Worm (Caenorhabditis elegans) whole organism, L2 larva: ENCODE results near the gene nhr-202.
A peak's percentile ranks its signal among the peaks of the same experiment; 100 is the strongest.

ENCODE experiments used
- C34F6.9 ChIP-seq: fragments of 150-350 bp; optimal IDR thresholded peaks from 2 replicates; lab custom pipeline; 2014; ENCODE audit warnings: missing biosample characterization, missing genetic modification characterization
- F13H6.1 ChIP-seq: sonication (generic microtip); optimal IDR thresholded peaks from 2 replicates; lab custom pipeline; 2016; ENCODE audit warnings: missing genetic modification characterization, missing compliant biosample characterization
- Y55F3AM.14 ChIP-seq: fragments of 200-800 bp; sonication (Bioruptor generic); optimal IDR thresholded peaks from 2 replicates; lab custom pipeline; 2018; ENCODE audit warnings: mild to moderate bottlenecking, missing genetic modification characterization, missing compliant biosample characterization
- alr-1 ChIP-seq: fragments of 150-350 bp; optimal IDR thresholded peaks from 2 replicates; lab custom pipeline; 2014; ENCODE audit warnings: missing biosample characterization, missing genetic modification characterization
- aly-2 ChIP-seq: fragments of 150-350 bp; optimal IDR thresholded peaks from 2 replicates; lab custom pipeline; 2014; ENCODE audit warnings: missing biosample characterization, missing genetic modification characterization
- ama-1 ChIP-seq: fragments of 150-350 bp; optimal IDR thresholded peaks from 2 replicates; lab custom pipeline; 2018; ENCODE audit warnings: inconsistent platforms
- blmp-1 ChIP-seq: sonication (generic microtip); optimal IDR thresholded peaks from 2 replicates; lab custom pipeline; 2017; ENCODE audit warnings: missing genetic modification characterization, mild to moderate bottlenecking, missing compliant biosample characterization, antibody characterized with exemption, moderate library complexity; ENCODE audit not compliant: insufficient read depth
- ceh-82 ChIP-seq: fragments of 150-350 bp; optimal IDR thresholded peaks from 2 replicates; lab custom pipeline; 2014; ENCODE audit warnings: missing biosample characterization, missing genetic modification characterization
- crh-2 ChIP-seq: sonication (generic microtip); optimal IDR thresholded peaks from 2 replicates; lab custom pipeline; 2017; ENCODE audit warnings: missing biosample characterization, missing genetic modification characterization
- egl-27 ChIP-seq: sonication (generic microtip); optimal IDR thresholded peaks from 3 replicates; lab custom pipeline; 2017; ENCODE audit warnings: missing biosample characterization, missing genetic modification reagents, missing genetic modification characterization
- elt-1 ChIP-seq: fragments of 150-350 bp; optimal IDR thresholded peaks from 2 replicates; lab custom pipeline; 2014; ENCODE audit warnings: missing biosample characterization, missing genetic modification characterization
- elt-3 ChIP-seq: sonication (generic microtip); optimal IDR thresholded peaks from 2 replicates; lab custom pipeline; 2017; ENCODE audit warnings: missing biosample characterization, missing genetic modification characterization
- fos-1 ChIP-seq: fragments of 150-350 bp; optimal IDR thresholded peaks from 2 replicates; lab custom pipeline; 2014; ENCODE audit warnings: missing biosample characterization, missing genetic modification characterization
- gmeb-1 ChIP-seq: fragments of 150-350 bp; optimal IDR thresholded peaks from 2 replicates; lab custom pipeline; 2014; ENCODE audit warnings: missing biosample characterization, missing genetic modification characterization
- lin-13 ChIP-seq: fragments of 150-350 bp; optimal IDR thresholded peaks from 2 replicates; lab custom pipeline; 2014; ENCODE audit warnings: missing biosample characterization, missing genetic modification reagents, missing genetic modification characterization
- lin-39 ChIP-seq: fragments of 150-350 bp; optimal IDR thresholded peaks from 2 replicates; lab custom pipeline; 2014; ENCODE audit warnings: missing biosample characterization, missing genetic modification reagents, missing genetic modification characterization
- mab-5 ChIP-seq: fragments of 150-350 bp; optimal IDR thresholded peaks from 2 replicates; lab custom pipeline; 2014; ENCODE audit warnings: missing biosample characterization, missing genetic modification characterization
- mbf-1 ChIP-seq: sonication (generic microtip); optimal IDR thresholded peaks from 2 replicates; lab custom pipeline; 2017; ENCODE audit warnings: missing biosample characterization, missing genetic modification characterization
- mdl-1 ChIP-seq, 2 experiments: fragments of 150-350 bp in 1 of 2; sonication (generic microtip) in 1 of 2; optimal IDR thresholded peaks; 2 replicates each; lab custom pipeline; 2017; ENCODE audit warnings: missing biosample characterization in 2 of 2, missing genetic modification characterization in 2 of 2
- nhr-11 ChIP-seq: fragments of 150-350 bp; optimal IDR thresholded peaks from 2 replicates; lab custom pipeline; 2014; ENCODE audit warnings: missing biosample characterization, missing genetic modification characterization
- nhr-21 ChIP-seq: fragments of 150-350 bp; optimal IDR thresholded peaks from 2 replicates; lab custom pipeline; 2014; ENCODE audit warnings: missing biosample characterization, missing genetic modification characterization
- nhr-23 ChIP-seq: fragments of 150-350 bp; optimal IDR thresholded peaks from 2 replicates; lab custom pipeline; 2014; ENCODE audit warnings: missing biosample characterization, missing genetic modification reagents, missing genetic modification characterization
- nhr-6 ChIP-seq: fragments of 150-350 bp; optimal IDR thresholded peaks from 2 replicates; lab custom pipeline; 2014; ENCODE audit warnings: missing biosample characterization, missing genetic modification characterization
- skn-1 ChIP-seq: sonication (generic microtip); optimal IDR thresholded peaks from 2 replicates; lab custom pipeline; 2017; ENCODE audit warnings: missing biosample characterization, missing genetic modification characterization
- sma-3 ChIP-seq: sonication (generic microtip); optimal IDR thresholded peaks from 2 replicates; lab custom pipeline; 2016; ENCODE audit warnings: missing genetic modification reagents, missing genetic modification characterization, missing compliant biosample characterization
- sma-9 ChIP-seq, 2 experiments: fragments of 150-350 bp in 1 of 2; sonication (generic microtip) in 1 of 2; optimal IDR thresholded peaks; 2 replicates each; lab custom pipeline; 2014 to 2016; ENCODE audit warnings: missing genetic modification characterization in 2 of 2, mild to moderate bottlenecking in 1 of 2, missing biosample characterization in 1 of 2, missing compliant biosample characterization in 1 of 2, missing genetic modification reagents in 1 of 2, moderate library complexity in 1 of 2
- snpc-4 ChIP-seq: fragments of 150-350 bp; optimal IDR thresholded peaks from 2 replicates; lab custom pipeline; 2014; ENCODE audit warnings: missing biosample characterization, missing genetic modification characterization
- unc-39 ChIP-seq: fragments of 150-350 bp; optimal IDR thresholded peaks from 2 replicates; lab custom pipeline; 2014; ENCODE audit warnings: missing biosample characterization, missing genetic modification characterization
- unc-55 ChIP-seq: fragments of 150-350 bp; sonication (generic microtip); optimal IDR thresholded peaks from 3 replicates; lab custom pipeline; 2014; ENCODE audit warnings: missing biosample characterization, missing genetic modification reagents, missing genetic modification characterization
- unc-62 ChIP-seq: fragments of 150-350 bp; optimal IDR thresholded peaks from 2 replicates; lab custom pipeline; 2014; ENCODE audit warnings: missing biosample characterization, missing genetic modification reagents, missing genetic modification characterization
- zag-1 ChIP-seq: fragments of 150-350 bp; optimal IDR thresholded peaks from 2 replicates; lab custom pipeline; 2014; ENCODE audit warnings: missing biosample characterization, missing genetic modification characterization
- ztf-1 ChIP-seq: fragments of 200-800 bp; sonication (Bioruptor generic); conservative IDR thresholded peaks from 2 replicates; pipeline ENCODE4 v1.3.6; 2022; ENCODE audit warnings: missing genetic modification characterization, missing compliant biosample characterization
- ztf-11 ChIP-seq: sonication (generic microtip); optimal IDR thresholded peaks from 2 replicates; lab custom pipeline; 2017; ENCODE audit warnings: missing biosample characterization, missing genetic modification characterization

nhr-202 gene

DNA sequence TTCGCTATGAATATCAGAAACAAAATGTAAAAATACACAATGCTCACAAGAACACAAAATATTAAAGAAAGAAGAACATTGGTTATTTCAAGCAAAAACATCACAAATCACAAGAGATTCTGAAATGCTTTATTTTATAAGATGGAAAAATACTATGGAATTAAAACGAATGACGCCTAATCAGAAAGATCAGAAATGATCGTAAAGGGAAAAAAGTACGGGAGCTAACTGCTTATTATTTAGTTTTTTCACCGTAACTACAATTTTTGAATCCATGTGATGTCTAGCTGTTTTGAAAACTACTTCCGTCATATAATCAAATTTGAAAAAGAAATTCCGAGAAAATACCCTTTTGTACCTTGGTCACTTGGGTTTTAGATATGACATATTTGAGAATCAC lies 6.1 kb downstream of the nhr-202 start, which contains the start of gene srbc-57:
TSS of gene srbc-57 (minus strand) at position 101 of the 400 bp plus-strand sequence.
- TF ChIP-seq sma-9 (GFP tag; optimal IDR thresholded peaks at IDR 0.05; lab: Kevin White, UChicago) (no peak), sma-9 (tag; optimal IDR thresholded peaks at IDR 0.05; lab: Kevin White, UChicago) (no peak), elt-1 (no peak), sma-3 (GFP tag; lab: Kevin White, UChicago) (no peak), egl-27 (tag; lab: Kevin White, UChicago) (no peak), ceh-82 (no peak), snpc-4 (tag; lab: Kevin White, UChicago) (no peak), mbf-1 (tag; lab: Kevin White, UChicago) (no peak), ztf-1 (GFP tag; lab: Robert Waterston, UW) (no peak), nhr-21 (tag; lab: Kevin White, UChicago) (no peak), mdl-1 (tag; optimal IDR thresholded peaks at IDR 0.05; lab: Kevin White, UChicago) (no peak), Y55F3AM.14 (GFP tag; lab: Kevin White, UChicago) (no peak), elt-3 (tag; lab: Kevin White, UChicago) (no peak), blmp-1 (tag; lab: Kevin White, UChicago) (no peak), fos-1 (tag; lab: Kevin White, UChicago) (no peak), nhr-6 (tag; lab: Kevin White, UChicago) (no peak), gmeb-1 (tag; lab: Kevin White, UChicago) (no peak), unc-55 (GFP tag; lab: Kevin White, UChicago) (no peak), zag-1 (tag; lab: Kevin White, UChicago) (no peak)

DNA sequence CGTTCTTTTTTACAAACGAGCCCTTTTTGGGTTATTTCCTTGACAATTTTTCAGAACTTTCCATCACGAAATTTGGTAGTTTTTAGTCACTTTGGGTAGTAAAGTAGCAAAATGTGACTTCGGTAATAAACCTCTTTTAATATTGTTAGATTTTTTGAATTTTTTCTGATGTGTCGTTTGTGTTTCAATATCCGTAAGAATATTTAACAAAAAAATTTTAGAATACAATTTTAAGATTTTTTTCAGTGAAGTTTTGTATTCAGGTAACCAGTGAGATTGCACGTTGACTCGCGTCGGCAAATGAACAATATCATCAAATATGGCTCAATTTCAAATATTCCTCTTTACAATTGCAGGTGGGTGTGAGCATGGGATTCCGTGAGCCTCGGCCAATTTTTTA lies 10.2 kb downstream of the nhr-202 start, which contains the start of gene srt-31:
TSS of gene srt-31 (plus strand) at position 301 of the 400 bp plus-strand sequence.
- TF ChIP-seq elt-1 (no peak), nhr-11 (tag; lab: Kevin White, UChicago) (no peak), mab-5 (no peak), ama-1 (lab: Kevin White, UChicago) (no peak), mdl-1 (tag; optimal IDR thresholded peaks at IDR 0.05; lab: Kevin White, UChicago) (no peak), ceh-82 (no peak), C34F6.9 (no peak), crh-2 (tag; lab: Kevin White, UChicago) (no peak), lin-13 (GFP tag; lab: Kevin White, UChicago) (no peak), ztf-11 (tag; lab: Kevin White, UChicago) (no peak), gmeb-1 (tag; lab: Kevin White, UChicago) (no peak), skn-1 (no peak), F13H6.1 (tag; lab: Kevin White, UChicago) (no peak), aly-2 (no peak), unc-39 (no peak), lin-39 (tag; lab: Kevin White, UChicago) (no peak), unc-62 (GFP tag; lab: Kevin White, UChicago) (no peak), alr-1 (tag; lab: Kevin White, UChicago) (no peak), snpc-4 (tag; lab: Kevin White, UChicago) (no peak), nhr-23 (tag; lab: Kevin White, UChicago) (no peak)

DNA sequence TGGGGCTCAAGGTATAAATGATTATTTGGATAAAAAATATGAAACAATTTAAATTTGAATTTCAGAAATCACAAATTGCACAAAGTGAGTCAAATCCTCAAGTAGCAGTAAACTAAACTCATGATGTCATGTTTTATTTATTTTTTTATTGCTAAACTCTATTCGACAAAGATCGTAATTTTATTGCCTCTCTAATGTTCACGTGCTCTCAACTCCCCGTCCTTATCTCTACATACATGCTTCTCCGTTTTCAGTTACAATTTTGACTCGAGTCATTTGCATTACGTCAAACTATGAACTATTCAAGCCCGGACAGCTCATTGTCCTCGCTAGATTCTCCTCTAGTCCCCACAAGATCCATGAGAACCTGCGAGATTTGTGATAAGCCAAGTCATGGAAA lies 12.1 kb downstream of the nhr-202 start, which contains the start of gene nhr-99:
TSS of gene nhr-99 (plus strand) at position 263 of the 400 bp plus-strand sequence.
- peak; percentile 26 for TF ChIP-seq crh-2 (tag; lab: Kevin White, UChicago)
- TF ChIP-seq sma-9 (GFP tag; optimal IDR thresholded peaks at IDR 0.05; lab: Kevin White, UChicago) = peak; percentile 43
- TF ChIP-seq sma-9 (tag; optimal IDR thresholded peaks at IDR 0.05; lab: Kevin White, UChicago) = no peak
- TF ChIP-seq mbf-1 (tag; lab: Kevin White, UChicago) = no peak
- peak; percentile 79 for TF ChIP-seq fos-1 (tag; lab: Kevin White, UChicago)
- TF ChIP-seq nhr-23 (tag; lab: Kevin White, UChicago) = no peak
- no peak for TF ChIP-seq egl-27 (tag; lab: Kevin White, UChicago)
- no peak for TF ChIP-seq alr-1 (tag; lab: Kevin White, UChicago)

DNA sequence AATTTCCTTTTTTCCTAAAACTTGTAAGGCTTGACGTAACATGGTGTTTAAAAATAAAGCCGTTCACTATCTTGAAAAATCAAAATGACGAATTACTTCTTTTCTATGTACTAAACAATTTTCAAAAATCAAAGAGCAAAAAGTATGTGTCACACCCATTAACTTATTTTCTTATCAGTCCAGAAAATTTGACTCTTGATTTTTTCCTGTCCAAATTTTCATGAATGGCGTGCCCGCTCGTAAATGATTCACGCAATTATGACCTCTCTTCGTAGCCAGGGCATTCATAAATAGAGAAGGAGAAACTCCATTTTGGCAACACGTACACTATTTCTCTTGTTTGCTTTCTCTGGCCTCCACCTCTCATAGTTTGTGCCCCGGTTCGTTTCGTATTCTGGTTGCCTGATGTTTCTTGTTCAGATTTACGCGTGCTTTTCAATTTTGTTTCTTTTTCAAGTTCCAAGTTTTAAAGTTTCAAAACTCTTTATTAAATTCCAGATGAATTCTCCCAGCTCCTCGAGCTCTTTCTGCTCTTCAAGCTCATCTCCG lies 15.3 kb downstream of the nhr-202 start, which contains the start of gene nhr-55:
TSS of gene nhr-55 (plus strand) at position 499 of the 549 bp plus-strand sequence.
- peak; percentile 53 for TF ChIP-seq sma-9 (GFP tag; optimal IDR thresholded peaks at IDR 0.05; lab: Kevin White, UChicago)
- TF ChIP-seq sma-9 (tag; optimal IDR thresholded peaks at IDR 0.05; lab: Kevin White, UChicago) = no peak
- no peak for TF ChIP-seq ceh-82
- TF ChIP-seq fos-1 (tag; lab: Kevin White, UChicago) = peak; percentile 93
- TF ChIP-seq crh-2 (tag; lab: Kevin White, UChicago) = peak; percentile 44
